Fruit fly (Drosophila melanogaster) whole organism, embryonic: ENCODE results near the gene CG7565.

ENCODE experiments used
- Atf-2 ChIP-seq: fragments of 200-800 bp; sonication (Bioruptor generic); optimal IDR thresholded peaks from 2 replicates; lab custom pipeline; 2016; ENCODE audit warnings: missing biosample characterization, missing genetic modification characterization
- CG10209 ChIP-seq: fragments of 200-800 bp; sonication (Bioruptor generic); optimal IDR thresholded peaks from 3 replicates; lab custom pipeline; 2017; ENCODE audit warnings: missing biosample characterization, mild to moderate bottlenecking, missing genetic modification characterization, missing genetic modification reagents
- CG10543 ChIP-seq: fragments of 200-800 bp; sonication (Bioruptor generic); optimal IDR thresholded peaks from 3 replicates; lab custom pipeline; 2017; ENCODE audit warnings: missing biosample characterization, mild to moderate bottlenecking, missing genetic modification characterization, moderate library complexity
- CG12071 ChIP-seq: fragments of 200-800 bp; sonication (Bioruptor generic); optimal IDR thresholded peaks from 3 replicates; lab custom pipeline; 2018; ENCODE audit warnings: missing biosample characterization, mild to moderate bottlenecking, missing genetic modification characterization
- CG12299 ChIP-seq: fragments of 200-800 bp; sonication (Bioruptor generic); optimal IDR thresholded peaks from 2 replicates; lab custom pipeline; 2018; ENCODE audit warnings: missing biosample characterization, mild to moderate bottlenecking, missing genetic modification characterization
- CG13894 ChIP-seq: fragments of 200-800 bp; sonication (Bioruptor generic); optimal IDR thresholded peaks from 3 replicates; lab custom pipeline; 2018; ENCODE audit warnings: missing biosample characterization, mild to moderate bottlenecking, missing genetic modification characterization, moderate library complexity
- CG14710 ChIP-seq: fragments of 200-800 bp; sonication (Bioruptor generic); optimal IDR thresholded peaks from 3 replicates; lab custom pipeline; 2019; ENCODE audit warnings: missing biosample characterization, mild to moderate bottlenecking, missing genetic modification characterization, moderate library complexity
- CG15011 ChIP-seq: fragments of 200-800 bp; sonication (Bioruptor generic); optimal IDR thresholded peaks from 3 replicates; lab custom pipeline; 2018; ENCODE audit warnings: missing biosample characterization, mild to moderate bottlenecking, missing genetic modification characterization
- CG15696 ChIP-seq: fragments of 200-800 bp; sonication (Bioruptor generic); optimal IDR thresholded peaks from 2 replicates; lab custom pipeline; 2019; ENCODE audit warnings: missing biosample characterization, mild to moderate bottlenecking, missing genetic modification characterization, moderate library complexity
- CG1603 ChIP-seq: fragments of 200-800 bp; sonication (Bioruptor generic); optimal IDR thresholded peaks from 2 replicates; lab custom pipeline; 2019; ENCODE audit warnings: missing biosample characterization, mild to moderate bottlenecking, missing genetic modification characterization, moderate library complexity
- CG17612 ChIP-seq: fragments of 200-800 bp; sonication (Bioruptor generic); IDR thresholded peaks from 2 replicates; pipeline ENCODE4 v1.3.6; 2022; ENCODE audit warnings: missing biosample characterization, missing genetic modification characterization
- CG2889 ChIP-seq: fragments of 200-800 bp; sonication (Bioruptor generic); IDR thresholded peaks from 3 replicates; pipeline ENCODE4 v1.3.6; 2022; ENCODE audit warnings: missing biosample characterization, missing genetic modification characterization
- CG30020 ChIP-seq: fragments of 200-800 bp; optimal IDR thresholded peaks from 2 replicates; lab custom pipeline; 2019; ENCODE audit warnings: missing biosample characterization, mild to moderate bottlenecking, missing genetic modification characterization, moderate library complexity
- CG31365 ChIP-seq: fragments of 200-800 bp; sonication (Bioruptor generic); optimal IDR thresholded peaks from 2 replicates; lab custom pipeline; 2018; ENCODE audit warnings: missing biosample characterization, mild to moderate bottlenecking, missing genetic modification characterization
- CG33213 ChIP-seq: fragments of 200-800 bp; sonication (Bioruptor generic); optimal IDR thresholded peaks from 3 replicates; lab custom pipeline; 2016; ENCODE audit warnings: missing biosample characterization, missing genetic modification characterization
- CG34376 ChIP-seq: fragments of 200-800 bp; sonication (Bioruptor generic); optimal IDR thresholded peaks from 2 replicates; lab custom pipeline; 2018; ENCODE audit warnings: missing biosample characterization, mild to moderate bottlenecking, missing genetic modification characterization
- CG4404 ChIP-seq: fragments of 200-800 bp; sonication (Bioruptor generic); IDR thresholded peaks from 2 replicates; pipeline ENCODE4 v1.3.6; 2022; ENCODE audit warnings: missing biosample characterization, missing genetic modification characterization
- CG5953 ChIP-seq: fragments of 200-800 bp; sonication (Bioruptor generic); IDR thresholded peaks from 2 replicates; pipeline ENCODE4 v1.3.6; 2022; ENCODE audit warnings: missing biosample characterization, missing genetic modification characterization
- CG6654 ChIP-seq: fragments of 200-800 bp; sonication (Bioruptor generic); optimal IDR thresholded peaks from 2 replicates; lab custom pipeline; 2017; ENCODE audit warnings: missing biosample characterization, mild to moderate bottlenecking, missing genetic modification characterization
- CG6765 ChIP-seq: fragments of 200-800 bp; sonication (Bioruptor generic); optimal IDR thresholded peaks from 3 replicates; lab custom pipeline; 2017; ENCODE audit warnings: missing biosample characterization, mild to moderate bottlenecking, missing genetic modification characterization
- CG8290 ChIP-seq, 3 experiments: fragments of 200-800 bp; sonication (Bioruptor generic); optimal IDR thresholded peaks; 2 replicates each; lab custom pipeline; 2016 to 2019; ENCODE audit warnings: missing biosample characterization in 3 of 3, missing genetic modification characterization in 3 of 3, mild to moderate bottlenecking in 2 of 3, moderate library complexity in 1 of 3
- CG8478 ChIP-seq: fragments of >200 bp; optimal IDR thresholded peaks from 2 replicates; lab custom pipeline; 2018
- Gsc ChIP-seq: fragments of 200-800 bp; sonication (Bioruptor generic); IDR thresholded peaks from 2 replicates; pipeline ENCODE4 v1.3.6; 2022; ENCODE audit warnings: missing biosample characterization, missing genetic modification characterization
- H15 ChIP-seq: fragments of 200-800 bp; sonication (Bioruptor generic); IDR thresholded peaks from 3 replicates; pipeline ENCODE4 v1.3.6; 2022; ENCODE audit warnings: missing biosample characterization, missing genetic modification characterization
- Optix ChIP-seq: fragments of 200-800 bp; sonication (Bioruptor generic); IDR thresholded peaks from 3 replicates; pipeline ENCODE4 v1.3.6; 2022; ENCODE audit warnings: missing biosample characterization, missing genetic modification characterization
- Sry-β ChIP-seq: fragments of 200-800 bp; sonication (Bioruptor generic); optimal IDR thresholded peaks from 2 replicates; lab custom pipeline; 2018; ENCODE audit warnings: missing biosample characterization, mild to moderate bottlenecking, missing genetic modification characterization, moderate library complexity
- Taf1 ChIP-seq: fragments of 200-800 bp; sonication (Bioruptor generic); IDR thresholded peaks from 2 replicates; pipeline ENCODE4 v1.3.6; 2022; ENCODE audit warnings: missing biosample characterization, missing genetic modification characterization
- chm ChIP-seq: fragments of 200-800 bp; sonication (Bioruptor generic); IDR thresholded peaks from 2 replicates; pipeline ENCODE4 v1.3.6; 2022; ENCODE audit warnings: missing biosample characterization, missing genetic modification characterization
- cwo ChIP-seq: fragments of 200-800 bp; sonication (Bioruptor generic); optimal IDR thresholded peaks from 3 replicates; lab custom pipeline; 2017; ENCODE audit warnings: missing biosample characterization, missing genetic modification characterization, mild to moderate bottlenecking, moderate library complexity, missing genetic modification reagents
- da ChIP-seq: fragments of 200-800 bp; sonication (Bioruptor generic); optimal IDR thresholded peaks from 2 replicates; lab custom pipeline; 2016; ENCODE audit warnings: missing biosample characterization, missing genetic modification characterization
- dmrt99B ChIP-seq: fragments of 200-800 bp; sonication (Bioruptor generic); optimal IDR thresholded peaks from 2 replicates; lab custom pipeline; 2018; ENCODE audit warnings: missing biosample characterization, mild to moderate bottlenecking, missing genetic modification characterization, moderate library complexity
- dpn ChIP-seq, 2 experiments: fragments of 200-800 bp; sonication (Bioruptor generic); optimal IDR thresholded peaks; 3 replicates each; lab custom pipeline; 2016; ENCODE audit warnings: missing biosample characterization in 2 of 2, missing genetic modification characterization in 2 of 2
- en ChIP-seq: fragments of 200-800 bp; sonication (Bioruptor generic); optimal IDR thresholded peaks from 2 replicates; lab custom pipeline; 2016; ENCODE audit warnings: missing biosample characterization, missing genetic modification characterization
- fd102C ChIP-seq: fragments of 200-800 bp; sonication (Bioruptor generic); optimal IDR thresholded peaks from 2 replicates; lab custom pipeline; 2018; ENCODE audit warnings: missing biosample characterization, mild to moderate bottlenecking, missing genetic modification characterization, moderate library complexity
- hb ChIP-seq: fragments of 200-800 bp; sonication (Bioruptor generic); IDR thresholded peaks from 3 replicates; pipeline ENCODE4 v1.3.6; 2022; ENCODE audit warnings: missing biosample characterization, missing genetic modification characterization; ENCODE audit not compliant: partially characterized antibody
- insv ChIP-seq, 2 experiments: fragments of 200-800 bp; sonication (Bioruptor generic); optimal IDR thresholded peaks; 3 replicates each; lab custom pipeline; 2016 to 2018; ENCODE audit warnings: missing biosample characterization in 2 of 2, missing genetic modification characterization in 2 of 2
- jing ChIP-seq: fragments of 200-800 bp; sonication (Bioruptor generic); optimal IDR thresholded peaks from 2 replicates; lab custom pipeline; 2018; ENCODE audit warnings: missing biosample characterization, mild to moderate bottlenecking, missing genetic modification characterization
- klu ChIP-seq: fragments of 200-800 bp; sonication (Bioruptor generic); IDR thresholded peaks from 2 replicates; pipeline ENCODE4 v1.3.6; 2022; ENCODE audit warnings: missing biosample characterization, missing genetic modification characterization
- lab ChIP-seq: fragments of 200-800 bp; sonication (Bioruptor generic); optimal IDR thresholded peaks from 3 replicates; lab custom pipeline; 2017; ENCODE audit warnings: missing biosample characterization, missing genetic modification characterization, mild to moderate bottlenecking, moderate library complexity, missing genetic modification reagents
- mirr ChIP-seq: fragments of 200-800 bp; sonication (Bioruptor generic); optimal IDR thresholded peaks from 3 replicates; lab custom pipeline; 2018; ENCODE audit warnings: missing biosample characterization, mild to moderate bottlenecking, missing genetic modification characterization
- oc ChIP-seq: fragments of 200-800 bp; sonication (Bioruptor generic); optimal IDR thresholded peaks from 2 replicates; lab custom pipeline; 2018; ENCODE audit warnings: missing biosample characterization, mild to moderate bottlenecking, missing genetic modification characterization, moderate library complexity
- odd ChIP-seq: fragments of 200-800 bp; sonication (Bioruptor generic); optimal IDR thresholded peaks from 2 replicates; lab custom pipeline; 2017; ENCODE audit warnings: missing biosample characterization, mild to moderate bottlenecking, missing genetic modification characterization
- onecut ChIP-seq: fragments of 200-800 bp; sonication (Bioruptor generic); IDR thresholded peaks from 2 replicates; pipeline ENCODE4 v1.3.6; 2022; ENCODE audit warnings: missing biosample characterization, missing genetic modification characterization
- shn ChIP-seq: fragments of 200-800 bp; sonication (Bioruptor generic); optimal IDR thresholded peaks from 3 replicates; lab custom pipeline; 2016; ENCODE audit warnings: missing biosample characterization, missing genetic modification characterization
- sr ChIP-seq: fragments of 200-800 bp; sonication (Bioruptor generic); IDR thresholded peaks from 3 replicates; pipeline ENCODE4 v1.3.6; 2022; ENCODE audit warnings: missing biosample characterization, missing genetic modification characterization
- sug ChIP-seq: fragments of 200-800 bp; optimal IDR thresholded peaks from 2 replicates; lab custom pipeline; 2019; ENCODE audit warnings: missing biosample characterization, mild to moderate bottlenecking, missing genetic modification characterization, moderate library complexity
- unc-4 ChIP-seq: fragments of 200-800 bp; sonication (Bioruptor generic); IDR thresholded peaks from 2 replicates; pipeline ENCODE4 v1.3.6; 2022; ENCODE audit warnings: missing biosample characterization, missing genetic modification characterization; ENCODE audit not compliant: partially characterized antibody
- usp ChIP-seq: fragments of >200 bp; optimal IDR thresholded peaks from 2 replicates; lab custom pipeline; 2017; ENCODE audit warnings: missing biosample characterization, missing genetic modification characterization

CG7565 gene

dm6 chr3L:8108886-8109285, 17.3 kb upstream of the CG7565 start, which contains the start of gene fan (continued):
- TF ChIP-seq CG6765 (no peak), CG8290 (GFP tag; optimal IDR thresholded peaks at IDR 0.05; lab: Kevin White, UChicago) (peak; percentile 57), CG8290 (tag; optimal IDR thresholded peaks at IDR 0.05; lab: Kevin White, UChicago) (no peak), unc-4 (GFP tag; lab: Robert Waterston, UW) (no peak), CG8478 (lab: Kevin White, UChicago) (no peak)

DNA sequence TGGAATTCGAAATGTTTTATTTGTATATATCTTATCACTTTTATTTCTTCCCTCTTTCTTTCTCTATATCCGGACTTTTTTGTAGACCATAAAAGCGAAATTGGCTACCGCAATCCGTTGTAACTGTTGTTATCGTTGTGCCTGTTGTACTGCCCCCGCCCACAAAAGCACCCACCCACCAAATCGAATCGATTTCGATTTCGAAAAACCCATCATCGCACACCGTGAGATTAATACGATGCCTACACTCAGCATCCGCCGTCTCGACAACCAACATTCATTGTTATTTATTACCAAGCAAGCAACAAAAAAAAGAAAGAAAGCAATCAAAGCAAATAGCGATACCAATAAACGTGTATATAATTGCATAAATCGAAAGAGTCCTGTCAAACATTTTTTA, 16.6 kb upstream of the CG7565 start:
- TF ChIP-seq CG2889 (no peak), hb (GFP tag; lab: Robert Waterston, UW) (no peak), CG13894 (tag; lab: Kevin White, UChicago) (peak; percentile 59), onecut (GFP tag; lab: Robert Waterston, UW) (peak; percentile 65), en (GFP tag; lab: Kevin White, UChicago) (no peak)

DNA sequence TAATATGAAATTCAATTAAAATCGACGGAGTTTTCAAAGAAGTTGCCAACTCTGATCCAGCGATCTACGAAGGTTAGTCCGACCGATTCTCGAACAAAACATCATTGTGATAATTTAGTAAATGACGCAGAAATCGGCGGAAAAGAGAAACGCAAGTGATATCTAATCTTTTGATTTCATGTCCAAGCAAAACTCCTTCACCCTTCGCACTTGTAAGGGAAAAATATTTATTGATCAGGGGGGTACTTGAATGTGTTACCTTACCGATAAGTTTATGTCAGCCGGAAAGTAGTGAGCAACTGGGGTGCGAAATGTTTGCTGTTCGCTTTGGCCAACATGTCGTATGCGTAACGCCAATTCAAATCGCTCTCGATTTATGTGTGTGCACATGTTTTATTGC, 5.5 kb upstream of the CG7565 start:
- TF ChIP-seq CG15696 (no peak), da (GFP tag; lab: Kevin White, UChicago) (no peak), Atf-2 (GFP tag; lab: Kevin White, UChicago) (no peak), CG10209 (GFP tag; lab: Kevin White, UChicago) (no peak), dmrt99B (tag; lab: Kevin White, UChicago) (no peak), CG12071 (no peak), H15 (GFP tag; lab: Robert Waterston, UW) (no peak), CG17612 (no peak), CG1603 (tag; lab: Kevin White, UChicago) (no peak), chm (GFP tag; lab: Robert Waterston, UW) (no peak), CG6654 (GFP tag; lab: Kevin White, UChicago) (no peak), CG30020 (tag; lab: Kevin White, UChicago) (no peak), shn (GFP tag; lab: Kevin White, UChicago) (no peak), oc (tag; lab: Kevin White, UChicago) (no peak), CG12299 (tag; lab: Kevin White, UChicago) (no peak), klu (GFP tag; lab: Robert Waterston, UW) (no peak), CG34376 (GFP tag; lab: Kevin White, UChicago) (peak; percentile 86), CG15011 (no peak), Optix (GFP tag; lab: Robert Waterston, UW) (no peak), CG14710 (no peak), mirr (peak; percentile 64), fd102C (GFP tag; lab: Kevin White, UChicago) (no peak), jing (GFP tag; lab: Kevin White, UChicago) (no peak), dpn (GFP tag; optimal IDR thresholded peaks at IDR 0.05; lab: Kevin White, UChicago) (no peak), sr (GFP tag; lab: Robert Waterston, UW) (0 out of 3 replicates have a peak, but pooled peaks have one; percentile 19), cwo (GFP tag; lab: Kevin White, UChicago) (peak; percentile 2), usp (GFP tag; lab: Kevin White, UChicago) (no peak), Taf1 (GFP tag; lab: Robert Waterston, UW) (no peak), CG4404 (GFP tag; lab: Robert Waterston, UW) (no peak), insv (GFP tag; optimal IDR thresholded peaks at IDR 0.05; lab: Kevin White, UChicago) (no peak), CG5953 (GFP tag; lab: Robert Waterston, UW) (no peak), CG33213 (no peak), Gsc (GFP tag; lab: Robert Waterston, UW) (no peak), CG31365 (tag; lab: Kevin White, UChicago) (no peak), lab (peak; percentile 11), Sry-β (GFP tag; lab: Kevin White, UChicago) (no peak), sug (peak; percentile 91), CG13894 (tag; lab: Kevin White, UChicago) (no peak), CG10543 (GFP tag; lab: Kevin White, UChicago) (no peak), odd (GFP tag; lab: Kevin White, UChicago) (no peak)
